Worm (Caenorhabditis elegans): ENCODE data around the gene ZK353.3.

DNA sequence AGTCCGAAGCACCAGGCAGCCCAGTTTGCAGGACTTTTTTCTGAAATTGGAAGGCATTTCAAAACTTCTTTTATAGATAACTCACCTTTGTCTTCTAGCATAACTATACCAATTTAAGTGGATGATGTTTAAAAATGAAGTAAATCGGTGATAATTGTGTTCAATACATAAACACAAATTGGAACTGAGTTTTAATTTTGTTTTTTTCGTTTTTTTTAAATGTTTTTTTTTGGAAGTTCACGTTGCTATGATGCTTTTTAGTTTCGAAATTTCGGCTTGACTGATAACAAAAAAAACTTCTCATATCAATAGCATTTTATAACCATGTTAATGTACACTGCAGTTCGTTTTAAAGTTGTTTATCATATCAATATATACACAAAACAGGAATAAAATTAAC lies 6.2 kb upstream of the ZK353.3 start, which contains the start of gene ZK353.4:
- TF ChIP-seq nhr-12 (tag; optimal IDR thresholded peaks at IDR 0.05) (no peak), nhr-76 (tag; optimal IDR thresholded peaks at IDR 0.05) (no peak), unc-62 (GFP tag; optimal IDR thresholded peaks at IDR 0.05) (no peak), nhr-28 (tag; optimal IDR thresholded peaks at IDR 0.05) (no peak), pqm-1 (tag; optimal IDR thresholded peaks at IDR 0.05) (no peak)

All from whole organism, L3 larva.